Fruit fly (Drosophila melanogaster): Measurements from ENCODE around the gene Pcyt2.

Pcyt2 gene

dm6 chr3L:1548345-1548970, 4.8 kb upstream of the Pcyt2 start (continued):
- TF ChIP-seq CG33213 (GFP tag; optimal IDR thresholded peaks at IDR 0.05) (no peak), C15 (GFP tag; IDR thresholded peaks at IDR 0.05) (no peak), PHDP (tag; optimal IDR thresholded peaks at IDR 0.05) (peak; percentile 56), lbe (GFP tag; optimal IDR thresholded peaks at IDR 0.05) (peak; percentile 76), CG17361 (GFP tag; IDR thresholded peaks at IDR 0.05) (peak; percentile 68), CG18619 (GFP tag; optimal IDR thresholded peaks at IDR 0.05) (peak; percentile 63), h (optimal IDR thresholded peaks at IDR 0.05) (no peak), CG1233 (GFP tag; optimal IDR thresholded peaks at IDR 0.05) (peak; percentile 66), CG32767 (GFP tag; IDR thresholded peaks at IDR 0.05) (no peak), Elba2 (GFP tag; optimal IDR thresholded peaks at IDR 0.05) (no peak), cas (GFP tag; IDR thresholded peaks at IDR 0.05) (no peak), CG3838 (GFP tag; optimal IDR thresholded peaks at IDR 0.05) (no peak), BEAF-32 (GFP tag; optimal IDR thresholded peaks at IDR 0.05) (no peak), fd102C (GFP tag; optimal IDR thresholded peaks at IDR 0.05) (no peak), tgo (GFP tag; IDR thresholded peaks at IDR 0.05) (peak; percentile 45; the same call in 1 of the 3 replicates), CG32772 (GFP tag; IDR thresholded peaks at IDR 0.05) (0 out of 2 replicates have a peak, but pooled peaks have one; percentile 11), Sox102F (GFP tag; optimal IDR thresholded peaks at IDR 0.05) (peak; percentile 56), tup (GFP tag; optimal IDR thresholded peaks at IDR 0.05) (no peak), fd64A (GFP tag; optimal IDR thresholded peaks at IDR 0.05) (no peak), CG13624 (GFP tag; optimal IDR thresholded peaks at IDR 0.05) (peak; percentile 62), unpg (GFP tag; optimal IDR thresholded peaks at IDR 0.05) (peak; percentile 50), CG33557 (GFP tag; optimal IDR thresholded peaks at IDR 0.05) (no peak), chm (GFP tag; IDR thresholded peaks at IDR 0.05) (no peak), jing (GFP tag; optimal IDR thresholded peaks at IDR 0.05) (no peak), sna (GFP tag; IDR thresholded peaks at IDR 0.05; ENCODE audit: partially characterized antibody) (no peak), Six4 (GFP tag; optimal IDR thresholded peaks at IDR 0.05) (no peak), CG6765 (GFP tag; optimal IDR thresholded peaks at IDR 0.05) (peak; percentile 41), CG10654 (GFP tag; optimal IDR thresholded peaks at IDR 0.05) (peak; percentile 13), CG13296 (GFP tag; optimal IDR thresholded peaks at IDR 0.05) (peak; percentile 74), disco-r (GFP tag; optimal IDR thresholded peaks at IDR 0.05) (no peak), zfh1 (GFP tag; IDR thresholded peaks at IDR 0.05) (no peak), z (GFP tag; IDR thresholded peaks at IDR 0.05) (no peak), CG2129 (GFP tag; IDR thresholded peaks at IDR 0.05; ENCODE audit: partially characterized antibody) (no peak), Vsx1 (GFP tag; optimal IDR thresholded peaks at IDR 0.05) (no peak), sd (tag; optimal IDR thresholded peaks at IDR 0.05) (no peak), CG2116 (GFP tag; optimal IDR thresholded peaks at IDR 0.05) (peak; percentile 22), sima (GFP tag; optimal IDR thresholded peaks at IDR 0.05) (no peak), Dbx (GFP tag; IDR thresholded peaks at IDR 0.05) (peak; percentile 43; the same call in 1 of the 3 replicates), CG12236 (GFP tag; optimal IDR thresholded peaks at IDR 0.05) (no peak), Dip3 (GFP tag; optimal IDR thresholded peaks at IDR 0.05) (peak; percentile 65), Bgb (GFP tag; IDR thresholded peaks at IDR 0.05; ENCODE audit: partially characterized antibody) (no peak), Bteb2 (GFP tag; optimal IDR thresholded peaks at IDR 0.05) (peak; percentile 63), CG14710 (tag; optimal IDR thresholded peaks at IDR 0.05) (peak; percentile 24), CG11456 (GFP tag; IDR thresholded peaks at IDR 0.05) (no peak), nau (GFP tag; optimal IDR thresholded peaks at IDR 0.05) (no peak), nerfin-2 (GFP tag; IDR thresholded peaks at IDR 0.05; ENCODE audit: partially characterized antibody) (no peak), stc (GFP tag; IDR thresholded peaks at IDR 0.05) (no peak), cato (GFP tag; optimal IDR thresholded peaks at IDR 0.05; ENCODE audit: borderline replicate concordance) (peak; percentile 13), repo (GFP tag; optimal IDR thresholded peaks at IDR 0.05) (no peak), psq (GFP tag; optimal IDR thresholded peaks at IDR 0.05) (no peak), schlank (tag; optimal IDR thresholded peaks at IDR 0.05) (no peak)

Measured in whole organism, embryonic.